Fruit fly (Drosophila melanogaster) whole organism, prepupa: ENCODE measurements around the gene Nepl15.

ENCODE experiments used
- CG10631 ChIP-seq: fragments of 200-800 bp; sonication (Bioruptor generic); optimal IDR thresholded peaks from 2 replicates; lab custom pipeline; 2016; ENCODE audit warnings: missing biosample characterization, missing genetic modification characterization
- CG10669 ChIP-seq: fragments of 200-800 bp; sonication (Bioruptor generic); optimal IDR thresholded peaks from 3 replicates; lab custom pipeline; 2018; ENCODE audit warnings: missing biosample characterization, mild to moderate bottlenecking, missing genetic modification characterization, moderate library complexity
- CG11294 ChIP-seq: fragments of 200-800 bp; sonication (Bioruptor generic); IDR thresholded peaks from 2 replicates; pipeline ENCODE4 v1.3.6; 2022; ENCODE audit warnings: missing biosample characterization, missing genetic modification characterization
- CG11762 ChIP-seq: fragments of 200-800 bp; sonication (Bioruptor generic); optimal IDR thresholded peaks from 3 replicates; lab custom pipeline; 2016; ENCODE audit warnings: missing biosample characterization, missing genetic modification characterization; ENCODE audit not compliant: insufficient read depth
- CG1621 ChIP-seq: fragments of 200-800 bp; sonication (Bioruptor generic); optimal IDR thresholded peaks from 3 replicates; lab custom pipeline; 2018; ENCODE audit warnings: missing biosample characterization, mild to moderate bottlenecking, missing genetic modification characterization
- CG16779 ChIP-seq: fragments of 200-800 bp; sonication (Bioruptor generic); optimal IDR thresholded peaks from 3 replicates; lab custom pipeline; 2017; ENCODE audit warnings: missing biosample characterization, mild to moderate bottlenecking, missing genetic modification characterization
- CG31627 ChIP-seq: fragments of 200-800 bp; sonication (Bioruptor generic); optimal IDR thresholded peaks from 3 replicates; lab custom pipeline; 2016; ENCODE audit warnings: missing biosample characterization, missing genetic modification characterization
- CG32006 ChIP-seq: fragments of 200-800 bp; sonication (Bioruptor generic); optimal IDR thresholded peaks from 3 replicates; lab custom pipeline; 2017; ENCODE audit warnings: missing biosample characterization, mild to moderate bottlenecking, missing genetic modification characterization
- CG3919 ChIP-seq: fragments of 200-800 bp; sonication (Bioruptor generic); optimal IDR thresholded peaks from 3 replicates; lab custom pipeline; 2016; ENCODE audit warnings: missing biosample characterization, missing genetic modification characterization
- CG4318 ChIP-seq: fragments of 200-800 bp; sonication (Bioruptor generic); optimal IDR thresholded peaks from 3 replicates; lab custom pipeline; 2017; ENCODE audit warnings: missing biosample characterization, mild to moderate bottlenecking, missing genetic modification characterization
- CG6854 ChIP-seq: fragments of 200-800 bp; sonication (Bioruptor generic); optimal IDR thresholded peaks from 2 replicates; lab custom pipeline; 2017; ENCODE audit warnings: missing biosample characterization, mild to moderate bottlenecking, missing genetic modification characterization
- CG7368 ChIP-seq: fragments of 200-800 bp; sonication (Bioruptor generic); optimal IDR thresholded peaks from 3 replicates; lab custom pipeline; 2016; ENCODE audit warnings: missing biosample characterization, missing genetic modification characterization
- CG9139 ChIP-seq: fragments of 200-800 bp; sonication (Bioruptor generic); optimal IDR thresholded peaks from 3 replicates; lab custom pipeline; 2017; ENCODE audit warnings: missing biosample characterization, mild to moderate bottlenecking, missing genetic modification characterization
- Eip75B ChIP-seq: fragments of 200-800 bp; sonication (Bioruptor generic); optimal IDR thresholded peaks from 3 replicates; lab custom pipeline; 2016; ENCODE audit warnings: missing biosample characterization, missing genetic modification characterization
- Eip78C ChIP-seq: fragments of 200-800 bp; sonication (Bioruptor generic); peaks from one replicate; lab custom pipeline; 2016; ENCODE audit warnings: missing biosample characterization, missing genetic modification characterization
- Eip93F ChIP-seq: fragments of 200-800 bp; sonication (Bioruptor generic); optimal IDR thresholded peaks from 2 replicates; lab custom pipeline; 2016; ENCODE audit warnings: missing biosample characterization, mild to moderate bottlenecking, missing genetic modification characterization
- Ets21C ChIP-seq: fragments of 200-800 bp; sonication (Bioruptor generic); optimal IDR thresholded peaks from 3 replicates; lab custom pipeline; 2016; ENCODE audit warnings: missing biosample characterization, missing genetic modification characterization
- Hr38 ChIP-seq: sonication (Bioruptor generic); optimal IDR thresholded peaks from 2 replicates; lab custom pipeline; 2016; ENCODE audit warnings: missing biosample characterization, missing genetic modification characterization
- Hr39 ChIP-seq: fragments of 200-800 bp; sonication (Bioruptor generic); optimal IDR thresholded peaks from 2 replicates; lab custom pipeline; 2016; ENCODE audit warnings: missing biosample characterization, missing genetic modification characterization
- Hr4 ChIP-seq: fragments of 200-800 bp; sonication (Bioruptor generic); optimal IDR thresholded peaks from 3 replicates; lab custom pipeline; 2016; ENCODE audit warnings: missing biosample characterization, missing genetic modification characterization
- Lpt ChIP-seq: fragments of 200-800 bp; sonication (Bioruptor generic); optimal IDR thresholded peaks from 3 replicates; lab custom pipeline; 2016; ENCODE audit warnings: missing biosample characterization, missing genetic modification characterization
- Met ChIP-seq: fragments of 200-800 bp; sonication (Bioruptor generic); optimal IDR thresholded peaks from 3 replicates; lab custom pipeline; 2016; ENCODE audit warnings: missing biosample characterization, missing genetic modification characterization
- Smox ChIP-seq: fragments of 200-800 bp; sonication (Bioruptor generic); optimal IDR thresholded peaks from 3 replicates; lab custom pipeline; 2016; ENCODE audit warnings: missing biosample characterization, missing genetic modification characterization
- Sox102F ChIP-seq: fragments of 200-800 bp; sonication (Bioruptor generic); optimal IDR thresholded peaks from 2 replicates; lab custom pipeline; 2016; ENCODE audit warnings: missing biosample characterization, mild to moderate bottlenecking, missing genetic modification characterization
- achi ChIP-seq: fragments of 200-800 bp; sonication (Bioruptor generic); optimal IDR thresholded peaks from 3 replicates; lab custom pipeline; 2016; ENCODE audit warnings: missing biosample characterization, missing genetic modification characterization
- cyc ChIP-seq: fragments of 200-800 bp; sonication (Bioruptor generic); optimal IDR thresholded peaks from 3 replicates; lab custom pipeline; 2016; ENCODE audit warnings: missing biosample characterization, missing genetic modification characterization
- esn ChIP-seq: fragments of 200-800 bp; sonication (Bioruptor generic); optimal IDR thresholded peaks from 2 replicates; lab custom pipeline; 2016; ENCODE audit warnings: missing biosample characterization, mild to moderate bottlenecking, missing genetic modification characterization, moderate library complexity
- fd59A ChIP-seq: fragments of 200-800 bp; sonication (Bioruptor generic); optimal IDR thresholded peaks from 2 replicates; lab custom pipeline; 2017; ENCODE audit warnings: missing biosample characterization, mild to moderate bottlenecking, missing genetic modification characterization, missing genetic modification reagents
- lz ChIP-seq: fragments of 200-800 bp; sonication (Bioruptor generic); optimal IDR thresholded peaks from 3 replicates; lab custom pipeline; 2016; ENCODE audit warnings: missing biosample characterization, missing genetic modification characterization
- pdm3 ChIP-seq: fragments of 200-800 bp; sonication (Bioruptor generic); optimal IDR thresholded peaks from 3 replicates; lab custom pipeline; 2016; ENCODE audit warnings: missing biosample characterization, missing genetic modification characterization
- salr ChIP-seq, 2 experiments: fragments of 200-800 bp; sonication (Bioruptor generic); optimal IDR thresholded peaks; 3 replicates each; lab custom pipeline; 2016 to 2018; ENCODE audit warnings: missing biosample characterization in 2 of 2, missing genetic modification characterization in 2 of 2, mild to moderate bottlenecking in 1 of 2
- ss ChIP-seq, 2 experiments: fragments of 200-800 bp; sonication (Bioruptor generic); optimal IDR thresholded peaks; 2 replicates in 1 of 2; 3 replicates in 1 of 2; lab custom pipeline; 2017 to 2018; ENCODE audit warnings: mild to moderate bottlenecking in 2 of 2, missing biosample characterization in 2 of 2, missing genetic modification characterization in 2 of 2, moderate library complexity in 1 of 2
- svp ChIP-seq: fragments of 200-800 bp; sonication (Bioruptor generic); peaks from one replicate; lab custom pipeline; 2016; ENCODE audit warnings: missing biosample characterization, missing genetic modification characterization
- topi ChIP-seq: fragments of 200-800 bp; sonication (Bioruptor generic); optimal IDR thresholded peaks from 3 replicates; lab custom pipeline; 2016; ENCODE audit warnings: missing biosample characterization, missing genetic modification characterization
- vri ChIP-seq: fragments of 200-800 bp; sonication (Bioruptor generic); optimal IDR thresholded peaks from 3 replicates; lab custom pipeline; 2016; ENCODE audit warnings: missing biosample characterization, mild to moderate bottlenecking, missing genetic modification characterization

Gene Nepl15

dm6 chr3R:22781412-22781811, 15.4 kb upstream of the Nepl15 start (continued):
- TF ChIP-seq CG3919 (GFP tag; lab: Kevin White, UChicago) (peak; percentile 42), CG11294 (GFP tag; lab: Robert Waterston, UW) (peak; percentile 59; the same call in 1 of the 2 replicates), svp (GFP tag; lab: Kevin White, UChicago) (peak; percentile 87), topi (GFP tag; lab: Kevin White, UChicago) (peak; percentile 42), Sox102F (GFP tag; lab: Kevin White, UChicago) (peak; percentile 74), CG32006 (GFP tag; lab: Kevin White, UChicago) (peak; percentile 7), vri (GFP tag; lab: Kevin White, UChicago) (peak; percentile 63), CG1621 (no peak), ss (GFP tag; optimal IDR thresholded peaks at IDR 0.05; lab: Kevin White, UChicago) (peak; percentile 17 to 49), Smox (GFP tag; lab: Kevin White, UChicago) (peak; percentile 33), esn (GFP tag; lab: Kevin White, UChicago) (peak; percentile 48), salr (GFP tag; optimal IDR thresholded peaks at IDR 0.05; lab: Kevin White, UChicago) (no peak), pdm3 (peak; percentile 11)

dm6 chr3R:22780135-22780534, 14.2 kb upstream of the Nepl15 start:
- TF ChIP-seq svp (GFP tag; lab: Kevin White, UChicago) (peak; percentile 58), CG31627 (GFP tag; lab: Kevin White, UChicago) (no peak), Met (GFP tag; lab: Kevin White, UChicago) (no peak)

- TF ChIP-seq CG16779: no peak
- TF ChIP-seq Hr38 (GFP tag; lab: Kevin White, UChicago): no peak
These were observed 10.5 kb upstream of the Nepl15 start for dm6 chr3R:22776457-22776856.

DNA sequence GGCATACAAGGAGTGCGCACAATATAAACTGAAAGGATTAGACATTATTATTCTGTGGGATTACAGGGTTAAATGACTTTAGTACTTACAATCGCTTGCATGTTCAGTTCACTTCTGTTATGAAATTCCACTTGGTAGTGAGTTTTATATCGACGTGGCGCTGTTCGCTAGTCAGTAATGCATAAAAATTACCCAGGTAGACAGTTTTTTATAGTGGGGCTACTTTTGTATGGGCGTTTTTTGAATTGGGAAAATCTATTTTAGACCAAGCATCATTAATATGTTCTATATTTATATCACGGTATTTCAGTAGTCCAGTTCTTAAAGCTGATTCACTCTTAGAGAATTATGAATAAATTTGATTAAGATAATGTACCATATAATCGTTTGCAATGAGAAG, 5.7 kb upstream of the Nepl15 start, which contains the start of gene CG43095:
Gene CG43095, minus strand, starts transcription at position 101 of the 400 bp plus-strand sequence.
- TF ChIP-seq Lpt: no peak

DNA sequence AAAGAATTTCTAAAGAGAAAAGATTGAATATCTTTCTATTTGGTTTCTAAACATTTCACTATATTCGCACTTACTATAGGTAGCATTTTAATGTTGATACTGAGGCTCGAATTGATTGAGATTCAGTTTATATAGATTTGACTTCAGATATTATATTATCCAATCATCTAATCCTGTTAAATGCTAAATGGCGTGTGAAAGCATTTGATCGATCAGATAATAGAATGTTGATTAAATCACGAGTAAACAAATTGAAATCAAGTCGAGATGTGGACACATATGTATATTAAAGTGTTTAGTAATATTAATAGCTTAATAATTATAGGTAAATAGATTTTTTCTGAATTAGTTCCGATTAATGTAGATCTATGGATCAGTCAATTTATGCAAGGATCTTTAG, 4.9 kb upstream of the Nepl15 start, which contains the start of gene CG43094:
Gene CG43094, minus strand, starts transcription at position 101 of the 400 bp plus-strand sequence.
- TF ChIP-seq CG10631 (GFP tag; lab: Kevin White, UChicago) (no peak), CG4318 (GFP tag; lab: Kevin White, UChicago) (no peak), CG6854 (GFP tag; lab: Kevin White, UChicago) (no peak), CG11762 (GFP tag; lab: Kevin White, UChicago) (no peak), Eip78C (GFP tag; lab: Kevin White, UChicago) (no peak), Eip93F (no peak), CG10669 (GFP tag; lab: Kevin White, UChicago) (no peak), cyc (GFP tag; lab: Kevin White, UChicago) (no peak), lz (no peak), Hr39 (GFP tag; lab: Kevin White, UChicago) (no peak), achi (GFP tag; lab: Kevin White, UChicago) (no peak), Hr4 (GFP tag; lab: Kevin White, UChicago) (no peak), CG7368 (GFP tag; lab: Kevin White, UChicago) (no peak), CG9139 (GFP tag; lab: Kevin White, UChicago) (no peak), fd59A (GFP tag; lab: Kevin White, UChicago) (no peak), Eip75B (GFP tag; lab: Kevin White, UChicago) (no peak), Ets21C (GFP tag; lab: Kevin White, UChicago) (no peak), Sox102F (GFP tag; lab: Kevin White, UChicago) (no peak)
